Worm (Caenorhabditis elegans) whole organism, early embryonic: ENCODE data around the gene bus-1.

Experiments used
- B0310.2 ChIP-seq: sonication (generic microtip); optimal IDR thresholded peaks from 2 replicates; lab custom pipeline; 2016; ENCODE audit warnings: mild to moderate bottlenecking, missing genetic modification characterization, missing compliant biosample characterization
- F13C5.2 ChIP-seq: sonication (generic microtip); optimal IDR thresholded peaks from 2 replicates; lab custom pipeline; 2017; ENCODE audit warnings: mild to moderate bottlenecking, missing genetic modification characterization, inconsistent platforms, missing compliant biosample characterization
- aly-1 ChIP-seq: sonication (generic microtip); optimal IDR thresholded peaks from 2 replicates; lab custom pipeline; 2016; ENCODE audit warnings: missing genetic modification characterization, missing compliant biosample characterization
- ama-1 ChIP-seq: fragments of 150-350 bp; optimal IDR thresholded peaks from 2 replicates; lab custom pipeline; 2014
- ceh-13 ChIP-seq: fragments of 200-800 bp; sonication (Bioruptor generic); optimal IDR thresholded peaks from 2 replicates; lab custom pipeline; 2018; ENCODE audit warnings: mild to moderate bottlenecking, missing genetic modification characterization, missing compliant biosample characterization
- ceh-36 ChIP-seq: sonication (generic microtip); optimal IDR thresholded peaks from 2 replicates; lab custom pipeline; 2016; ENCODE audit warnings: missing genetic modification characterization, inconsistent platforms, missing compliant biosample characterization
- ets-7 ChIP-seq: sonication (generic microtip); optimal IDR thresholded peaks from 2 replicates; lab custom pipeline; 2016; ENCODE audit warnings: missing genotype, missing genetic modification characterization, missing compliant biosample characterization
- flt-1 ChIP-seq: fragments of 200-800 bp; sonication (Bioruptor generic); IDR thresholded peaks from 2 replicates; pipeline ENCODE4 v1.3.6; 2022; ENCODE audit warnings: missing genetic modification characterization, missing compliant biosample characterization
- hmbx-1 ChIP-seq: sonication (generic microtip); optimal IDR thresholded peaks from 2 replicates; lab custom pipeline; 2016; ENCODE audit warnings: mild to moderate bottlenecking, missing genetic modification characterization, missing compliant biosample characterization
- hmg-4 ChIP-seq: fragments of 200-800 bp; sonication (Bioruptor generic); optimal IDR thresholded peaks from 2 replicates; lab custom pipeline; 2018; ENCODE audit warnings: mild to moderate bottlenecking, missing genetic modification characterization, missing compliant biosample characterization
- hnd-1 ChIP-seq: sonication (generic microtip); optimal IDR thresholded peaks from 2 replicates; lab custom pipeline; 2016; ENCODE audit warnings: missing genetic modification characterization, missing compliant biosample characterization
- pes-1 ChIP-seq: fragments of 200-800 bp; sonication (Bioruptor generic); IDR thresholded peaks from 2 replicates; pipeline ENCODE4 v1.3.6; 2022; ENCODE audit warnings: missing genetic modification reagents, missing genetic modification characterization, missing compliant biosample characterization
- scrt-1 ChIP-seq: fragments of 200-800 bp; sonication (Bioruptor generic); IDR thresholded peaks from 2 replicates; pipeline ENCODE4 v1.3.6; 2022; ENCODE audit warnings: missing genetic modification characterization, missing compliant biosample characterization
- sea-1 ChIP-seq: fragments of 200-800 bp; sonication (Bioruptor generic); conservative IDR thresholded peaks from 2 replicates; pipeline ENCODE4 v1.3.6; 2022; ENCODE audit warnings: missing genetic modification characterization, missing compliant biosample characterization
- tbx-11 ChIP-seq: fragments of 200-800 bp; sonication (Bioruptor generic); IDR thresholded peaks from 2 replicates; pipeline ENCODE4 v1.3.6; 2022; ENCODE audit warnings: missing genetic modification characterization, missing compliant biosample characterization
- tbx-37 ChIP-seq: fragments of 200-800 bp; sonication (Bioruptor generic); conservative IDR thresholded peaks from 2 replicates; pipeline ENCODE4 v1.3.6; 2022; ENCODE audit warnings: missing genetic modification reagents, missing genetic modification characterization, missing compliant biosample characterization
- tra-4 ChIP-seq: sonication (generic microtip); optimal IDR thresholded peaks from 2 replicates; lab custom pipeline; 2017; ENCODE audit warnings: missing genetic modification characterization, missing compliant biosample characterization

The bus-1 gene

DNA sequence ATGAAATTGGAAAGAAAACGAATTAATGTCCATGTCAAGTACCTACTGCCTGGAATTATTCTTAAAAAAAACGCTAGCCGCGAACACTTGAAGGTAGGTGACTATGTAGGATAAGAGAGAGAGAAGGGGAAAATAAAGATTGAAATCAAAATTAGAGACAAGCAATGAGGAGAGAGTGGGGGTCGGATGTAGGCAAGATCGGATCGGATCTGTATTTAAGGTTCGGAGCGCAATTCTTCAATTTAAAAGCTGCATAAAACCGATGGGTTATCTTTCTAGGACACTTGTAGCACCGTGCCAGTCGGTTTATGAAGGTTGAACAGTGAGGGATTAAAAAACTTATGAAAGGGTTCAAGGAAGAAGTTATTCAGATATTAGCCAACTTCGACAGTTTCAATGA, 38.5 kb upstream of the bus-1 start:
- TF ChIP-seq tra-4 (tag; lab: Kevin White, UChicago) (no peak), pes-1 (no peak), ceh-36 (tag; lab: Kevin White, UChicago) (no peak), ama-1 (lab: Kevin White, UChicago) (no peak), sea-1 (no peak), ceh-13 (GFP tag; lab: Kevin White, UChicago) (no peak), tbx-11 (GFP tag; lab: Robert Waterston, UW) (no peak), F13C5.2 (no peak), flt-1 (no peak), tbx-37 (GFP tag; lab: Robert Waterston, UW) (no peak), scrt-1 (GFP tag; lab: Robert Waterston, UW) (no peak), hmbx-1 (tag; lab: Kevin White, UChicago) (no peak)

DNA sequence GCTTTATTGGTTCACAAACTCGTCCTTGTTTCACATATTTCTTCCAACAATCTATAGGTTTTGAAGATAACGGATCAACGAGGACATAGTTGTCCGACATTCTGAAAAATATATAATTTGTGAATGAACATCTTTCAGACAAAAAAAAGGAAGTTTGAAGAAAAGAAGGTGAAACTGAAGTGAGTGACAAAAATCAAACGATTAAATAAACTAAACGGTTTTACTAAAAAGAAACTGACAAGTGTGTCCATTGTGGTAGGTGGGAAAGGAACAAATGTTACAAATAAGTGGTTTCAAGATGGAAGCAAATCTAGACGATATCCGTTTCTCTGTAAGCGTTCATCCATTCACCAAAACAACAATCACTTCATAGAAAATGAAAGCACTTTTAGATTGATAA, 37.7 kb upstream of the bus-1 start, which contains the start of gene C25E10.12:
TSS of gene C25E10.12 (minus strand) at position 101 of the 400 bp plus-strand sequence.
- no peak for TF ChIP-seq ets-7 (tag; lab: Kevin White, UChicago)

DNA sequence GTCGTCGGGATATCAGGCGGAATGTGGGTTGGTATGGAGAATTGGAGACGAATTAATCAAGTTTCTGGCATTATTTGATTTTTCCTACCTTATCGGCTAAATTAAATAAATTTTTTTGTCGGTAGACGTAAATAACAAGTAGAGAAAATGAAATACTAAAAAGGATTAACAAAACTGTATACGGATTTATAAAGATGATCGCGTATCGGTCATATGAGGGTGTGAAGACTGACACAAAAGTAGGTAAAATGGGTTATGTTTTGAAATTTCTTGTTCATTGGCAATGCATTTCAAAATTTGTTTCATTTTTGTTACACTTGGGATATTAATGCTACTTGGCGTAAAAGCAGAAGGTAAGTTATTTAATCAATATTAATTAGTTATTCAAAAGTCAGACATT, 34.9 kb upstream of the bus-1 start, which contains the start of the genes C25E10.16 and C25E10.13:
TSS of gene C25E10.16 (minus strand) at position 101 of the 400 bp plus-strand sequence.
TSS of gene C25E10.13 (plus strand) at position 256 of the 400 bp plus-strand sequence.
- TF ChIP-seq tbx-11 (GFP tag; lab: Robert Waterston, UW) (no peak), tra-4 (tag; lab: Kevin White, UChicago) (no peak), flt-1 (no peak), tbx-37 (GFP tag; lab: Robert Waterston, UW) (no peak), ceh-36 (tag; lab: Kevin White, UChicago) (no peak)

DNA sequence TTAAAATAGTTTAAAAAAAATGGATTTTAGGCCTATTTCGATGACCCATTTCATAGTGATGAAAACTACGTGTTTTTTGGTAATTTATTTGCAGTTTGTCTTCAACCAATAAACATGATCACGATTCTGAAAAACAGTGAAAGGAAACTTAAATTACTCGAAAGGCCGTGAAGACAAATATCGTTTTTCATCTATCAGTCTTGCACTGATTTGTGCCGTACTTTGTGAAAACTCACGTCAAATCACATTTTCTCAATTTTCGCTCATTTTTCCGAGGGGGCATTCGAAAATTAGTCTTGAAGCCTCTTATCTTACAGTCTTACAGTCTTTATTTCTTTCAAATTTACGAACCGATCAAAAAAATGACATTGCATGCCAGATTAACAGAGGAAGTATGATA, 34.0 kb upstream of the bus-1 start, which contains the start of gene C25E10.11:
TSS of gene C25E10.11 (minus strand) at position 101 of the 400 bp plus-strand sequence.
- no peak for TF ChIP-seq aly-1 (tag; lab: Kevin White, UChicago)
- TF ChIP-seq B0310.2 (tag; lab: Kevin White, UChicago) = no peak
- no peak for TF ChIP-seq ets-7 (tag; lab: Kevin White, UChicago)
- TF ChIP-seq hnd-1 (tag; lab: Kevin White, UChicago) = no peak
- TF ChIP-seq scrt-1 (GFP tag; lab: Robert Waterston, UW) = no peak
- TF ChIP-seq ceh-13 (GFP tag; lab: Kevin White, UChicago) = no peak
- TF ChIP-seq sea-1 = no peak
- no peak for TF ChIP-seq tra-4 (tag; lab: Kevin White, UChicago)
- TF ChIP-seq hmbx-1 (tag; lab: Kevin White, UChicago) = no peak

DNA sequence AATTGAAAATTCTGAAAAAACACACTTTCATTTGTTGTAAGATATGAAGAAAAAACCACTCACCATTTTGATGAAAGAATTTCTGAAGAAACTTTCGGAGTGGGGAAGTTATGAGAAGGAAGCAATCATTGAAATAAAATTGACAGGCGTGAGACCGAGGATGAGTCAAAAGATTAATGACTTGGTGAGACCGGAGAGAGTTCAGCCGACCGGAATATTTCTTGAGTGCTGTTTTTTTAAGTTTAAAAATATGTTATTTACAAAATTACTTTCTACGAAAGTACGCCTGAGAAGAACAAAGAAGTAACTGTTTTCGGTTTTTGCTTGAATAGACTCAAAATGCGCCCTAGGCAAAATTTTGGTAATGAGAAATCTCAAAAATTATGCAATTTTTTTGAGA, 31.6 kb upstream of the bus-1 start, which contains the start of gene C25E10.10:
TSS of gene C25E10.10 (minus strand) at position 101 of the 400 bp plus-strand sequence.
- no peak for TF ChIP-seq ama-1 (lab: Kevin White, UChicago)
- no peak for TF ChIP-seq pes-1
- TF ChIP-seq scrt-1 (GFP tag; lab: Robert Waterston, UW) = no peak
- TF ChIP-seq tbx-37 (GFP tag; lab: Robert Waterston, UW) = no peak
- no peak for TF ChIP-seq sea-1
- no peak for TF ChIP-seq F13C5.2
- TF ChIP-seq flt-1 = no peak
- no peak for TF ChIP-seq B0310.2 (tag; lab: Kevin White, UChicago)
- no peak for TF ChIP-seq ceh-13 (GFP tag; lab: Kevin White, UChicago)
- no peak for TF ChIP-seq aly-1 (tag; lab: Kevin White, UChicago)
- no peak for TF ChIP-seq ceh-36 (tag; lab: Kevin White, UChicago)
- no peak for TF ChIP-seq ets-7 (tag; lab: Kevin White, UChicago)
- TF ChIP-seq hmg-4 (GFP tag; lab: Kevin White, UChicago) = no peak
- TF ChIP-seq hmbx-1 (tag; lab: Kevin White, UChicago) = no peak
- no peak for TF ChIP-seq hnd-1 (tag; lab: Kevin White, UChicago)
- TF ChIP-seq tra-4 (tag; lab: Kevin White, UChicago) = no peak
- no peak for TF ChIP-seq tbx-11 (GFP tag; lab: Robert Waterston, UW)

DNA sequence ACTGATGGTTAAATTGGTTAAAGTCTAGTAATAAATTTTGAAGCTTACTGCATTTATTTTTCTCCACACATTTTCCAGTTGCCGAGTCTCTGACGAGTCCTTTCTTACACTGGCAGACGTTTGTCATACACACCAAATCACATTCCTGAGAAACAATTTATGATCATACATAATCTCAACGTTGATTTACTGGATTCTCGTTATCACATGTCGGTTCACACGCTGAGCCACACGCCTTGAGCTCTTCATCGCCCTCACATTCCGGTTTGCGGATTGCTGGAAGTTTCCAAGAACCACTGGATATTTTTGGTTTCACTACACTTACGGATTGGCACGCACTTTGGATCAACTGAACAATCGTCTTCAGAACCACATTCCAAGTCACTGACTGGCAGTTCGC, 31.0 kb upstream of the bus-1 start:
- TF ChIP-seq tbx-37 (GFP tag; lab: Robert Waterston, UW) = no peak
- TF ChIP-seq B0310.2 (tag; lab: Kevin White, UChicago) = no peak
- TF ChIP-seq ama-1 (lab: Kevin White, UChicago) = no peak
- TF ChIP-seq scrt-1 (GFP tag; lab: Robert Waterston, UW) = no peak
- no peak for TF ChIP-seq ets-7 (tag; lab: Kevin White, UChicago)
- TF ChIP-seq ceh-13 (GFP tag; lab: Kevin White, UChicago) = no peak
- no peak for TF ChIP-seq hnd-1 (tag; lab: Kevin White, UChicago)
- TF ChIP-seq F13C5.2 = no peak
- no peak for TF ChIP-seq hmbx-1 (tag; lab: Kevin White, UChicago)
- no peak for TF ChIP-seq tbx-11 (GFP tag; lab: Robert Waterston, UW)
- no peak for TF ChIP-seq sea-1
- no peak for TF ChIP-seq hmg-4 (GFP tag; lab: Kevin White, UChicago)
- TF ChIP-seq flt-1 = no peak
- no peak for TF ChIP-seq pes-1
- no peak for TF ChIP-seq aly-1 (tag; lab: Kevin White, UChicago)
- no peak for TF ChIP-seq tra-4 (tag; lab: Kevin White, UChicago)
- no peak for TF ChIP-seq ceh-36 (tag; lab: Kevin White, UChicago)

DNA sequence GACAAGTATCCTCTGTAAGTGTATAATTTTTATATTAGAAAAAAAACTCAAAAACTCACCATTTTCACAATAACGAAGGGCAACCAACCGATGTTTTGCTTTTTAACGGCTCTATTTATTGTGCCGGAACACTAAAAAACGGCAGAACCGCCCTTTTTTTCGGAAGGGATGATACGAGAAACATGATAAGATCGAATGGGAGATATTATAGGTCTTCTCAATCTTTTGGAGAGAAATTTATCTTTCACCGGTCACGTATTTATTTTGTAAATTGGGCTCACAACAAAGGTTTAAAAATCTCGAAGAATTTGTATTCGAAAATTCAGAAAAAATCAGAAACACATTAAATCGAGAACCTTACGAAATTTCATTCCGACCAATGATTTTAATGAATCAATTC, 30.2 kb upstream of the bus-1 start, which contains the start of gene swm-1:
TSS of gene swm-1 (minus strand) at position 101 of the 400 bp plus-strand sequence.
- TF ChIP-seq hmg-4 (GFP tag; lab: Kevin White, UChicago) (no peak), hnd-1 (tag; lab: Kevin White, UChicago) (no peak), tbx-11 (GFP tag; lab: Robert Waterston, UW) (no peak), sea-1 (no peak), tbx-37 (GFP tag; lab: Robert Waterston, UW) (no peak), hmbx-1 (tag; lab: Kevin White, UChicago) (no peak), B0310.2 (tag; lab: Kevin White, UChicago) (no peak), flt-1 (no peak), pes-1 (no peak), F13C5.2 (no peak), ama-1 (lab: Kevin White, UChicago) (no peak), ets-7 (tag; lab: Kevin White, UChicago) (no peak), ceh-36 (tag; lab: Kevin White, UChicago) (no peak), scrt-1 (GFP tag; lab: Robert Waterston, UW) (no peak), tra-4 (tag; lab: Kevin White, UChicago) (no peak), aly-1 (tag; lab: Kevin White, UChicago) (no peak), ceh-13 (GFP tag; lab: Kevin White, UChicago) (no peak)
